Fruit fly (Drosophila melanogaster): Measurements from ENCODE around the gene Spn88Eb.

The Spn88Eb gene

dm6 chr3R:15222973-15223372 is 14.4 kb upstream of the Spn88Eb start, which contains the start of gene Polr2G:
Gene Polr2G (minus strand): TSS chr3R:15223180.
- TF ChIP-seq h (optimal IDR thresholded peaks at IDR 0.05): no peak
- no peak for TF ChIP-seq ttk (optimal IDR thresholded peaks at IDR 0.05)
- TF ChIP-seq psq (optimal IDR thresholded peaks at IDR 0.05): no peak
- TF ChIP-seq Sin3A (optimal IDR thresholded peaks at IDR 0.05): no peak
- TF ChIP-seq insv (optimal IDR thresholded peaks at IDR 0.05): no peak
- no peak for TF ChIP-seq Myc (optimal IDR thresholded peaks at IDR 0.05)

- TF ChIP-seq psq (optimal IDR thresholded peaks at IDR 0.05): no peak
- no peak for TF ChIP-seq Myc (optimal IDR thresholded peaks at IDR 0.05)
- TF ChIP-seq ttk (optimal IDR thresholded peaks at IDR 0.05): no peak
- TF ChIP-seq insv (optimal IDR thresholded peaks at IDR 0.05): no peak
Observed at dm6 chr3R:15218824-15219576, 10.4 kb upstream of the Spn88Eb start, which contains the start of the genes SIDL and CG12241. Gene SIDL (minus strand): TSS chr3R:15218874. Gene CG12241 (plus strand): TSS chr3R:15219256.

DNA sequence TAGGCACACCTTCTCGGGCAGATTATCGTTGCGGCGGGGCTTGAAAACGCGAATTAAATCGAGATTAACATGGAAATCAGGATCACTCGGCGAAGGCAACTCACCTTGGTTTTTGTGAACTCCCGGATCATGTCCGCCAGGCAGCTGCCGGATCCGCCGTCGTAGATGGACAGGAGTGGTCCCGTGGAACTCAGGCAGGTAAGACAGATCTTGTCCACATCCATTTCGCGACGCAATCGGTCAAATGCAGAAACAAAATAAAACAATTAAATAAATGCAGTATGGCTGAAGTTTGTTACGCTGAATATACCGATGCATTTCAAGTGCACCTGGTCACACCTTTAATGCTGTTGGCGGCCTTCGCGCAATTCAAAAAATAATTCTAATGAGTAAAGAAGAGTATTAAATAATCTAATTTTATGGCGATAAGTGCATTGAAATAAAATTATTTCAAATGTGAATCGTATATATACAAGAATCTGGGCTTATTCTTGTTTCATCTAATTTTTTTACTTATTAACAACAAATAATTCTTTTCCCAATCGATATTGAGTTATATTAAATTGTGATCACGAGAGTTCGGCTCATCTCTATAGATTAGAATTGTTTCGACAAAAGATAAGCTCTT is 4.9 kb upstream of the Spn88Eb start, which contains the start of the genes CG6654 and CG4210:
Gene CG6654, minus strand, starts transcription at position 297 of the 628 bp plus-strand sequence.
Gene CG4210, plus strand, starts transcription at position 613 of the 628 bp plus-strand sequence.
- TF ChIP-seq psq (optimal IDR thresholded peaks at IDR 0.05) (no peak), Myc (optimal IDR thresholded peaks at IDR 0.05) (no peak), ttk (optimal IDR thresholded peaks at IDR 0.05) (no peak), h (optimal IDR thresholded peaks at IDR 0.05) (no peak), Sin3A (optimal IDR thresholded peaks at IDR 0.05) (no peak), insv (optimal IDR thresholded peaks at IDR 0.05) (no peak)

DNA sequence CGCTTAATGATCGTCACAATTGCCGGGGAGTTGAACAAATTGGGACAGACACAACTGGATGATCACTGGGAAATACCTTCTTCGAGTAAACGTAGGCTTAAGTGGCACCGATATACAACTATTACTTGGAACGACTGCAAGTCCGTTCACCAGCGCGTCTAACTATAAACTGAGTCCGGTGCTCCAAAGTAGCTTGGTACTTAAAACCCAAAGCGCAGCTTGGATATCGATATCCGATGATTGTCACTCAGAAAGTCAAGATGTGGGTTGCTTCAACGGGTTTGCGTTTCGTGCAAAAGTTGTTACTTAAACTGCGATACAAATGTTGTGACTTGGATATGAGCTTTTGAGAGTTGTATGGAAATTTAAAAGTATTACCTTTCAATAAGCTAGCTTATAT is 2.3 kb downstream of the Spn88Eb start, which contains the start of gene Spn88Ea:
Gene Spn88Ea, minus strand, starts transcription at position 175 of the 400 bp plus-strand sequence.
- TF ChIP-seq insv (optimal IDR thresholded peaks at IDR 0.05): no peak
- TF ChIP-seq ttk (optimal IDR thresholded peaks at IDR 0.05): no peak
- TF ChIP-seq Myc (optimal IDR thresholded peaks at IDR 0.05): no peak
- no peak for TF ChIP-seq Sin3A (optimal IDR thresholded peaks at IDR 0.05)
- TF ChIP-seq psq (optimal IDR thresholded peaks at IDR 0.05): no peak
- no peak for TF ChIP-seq h (optimal IDR thresholded peaks at IDR 0.05)

- TF ChIP-seq insv (optimal IDR thresholded peaks at IDR 0.05) (no peak), Myc (optimal IDR thresholded peaks at IDR 0.05) (no peak), Sin3A (optimal IDR thresholded peaks at IDR 0.05) (no peak), h (optimal IDR thresholded peaks at IDR 0.05) (no peak), psq (optimal IDR thresholded peaks at IDR 0.05) (no peak), ttk (optimal IDR thresholded peaks at IDR 0.05) (no peak)
Observed at dm6 chr3R:15205223-15205622, 3.3 kb downstream of the Spn88Eb start.

dm6 chr3R:15198052-15198793 is 10.3 kb downstream of the Spn88Eb start:
- TF ChIP-seq Sin3A (optimal IDR thresholded peaks at IDR 0.05): no peak
- no peak for TF ChIP-seq h (optimal IDR thresholded peaks at IDR 0.05)
- no peak for TF ChIP-seq Myc (optimal IDR thresholded peaks at IDR 0.05)
- TF ChIP-seq ttk (optimal IDR thresholded peaks at IDR 0.05): no peak
- TF ChIP-seq insv (optimal IDR thresholded peaks at IDR 0.05): no peak
- TF ChIP-seq psq (optimal IDR thresholded peaks at IDR 0.05): no peak

DNA sequence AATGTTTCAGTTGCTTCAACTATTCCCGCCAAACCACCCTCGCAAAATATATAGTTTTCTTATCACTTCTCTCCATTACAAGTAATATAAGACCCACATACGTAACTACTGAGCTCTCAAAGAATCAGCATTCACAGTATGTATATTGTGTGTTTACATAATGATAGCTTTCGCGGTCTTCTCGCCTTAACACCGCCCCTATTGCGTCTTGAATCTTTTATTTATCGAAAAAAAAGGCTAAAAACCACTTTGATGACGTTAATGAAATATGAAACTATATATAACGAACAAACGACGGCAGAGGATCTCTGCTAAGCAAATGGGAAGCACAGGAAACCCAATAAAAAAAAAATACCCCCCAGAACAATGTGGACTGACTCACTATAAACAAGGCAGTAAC is 11.2 kb downstream of the Spn88Eb start:
- TF ChIP-seq Myc (optimal IDR thresholded peaks at IDR 0.05): no peak
- no peak for TF ChIP-seq insv (optimal IDR thresholded peaks at IDR 0.05)
- no peak for TF ChIP-seq h (optimal IDR thresholded peaks at IDR 0.05)
- no peak for TF ChIP-seq Sin3A (optimal IDR thresholded peaks at IDR 0.05)
- no peak for TF ChIP-seq ttk (optimal IDR thresholded peaks at IDR 0.05)
- TF ChIP-seq psq (optimal IDR thresholded peaks at IDR 0.05): no peak

DNA sequence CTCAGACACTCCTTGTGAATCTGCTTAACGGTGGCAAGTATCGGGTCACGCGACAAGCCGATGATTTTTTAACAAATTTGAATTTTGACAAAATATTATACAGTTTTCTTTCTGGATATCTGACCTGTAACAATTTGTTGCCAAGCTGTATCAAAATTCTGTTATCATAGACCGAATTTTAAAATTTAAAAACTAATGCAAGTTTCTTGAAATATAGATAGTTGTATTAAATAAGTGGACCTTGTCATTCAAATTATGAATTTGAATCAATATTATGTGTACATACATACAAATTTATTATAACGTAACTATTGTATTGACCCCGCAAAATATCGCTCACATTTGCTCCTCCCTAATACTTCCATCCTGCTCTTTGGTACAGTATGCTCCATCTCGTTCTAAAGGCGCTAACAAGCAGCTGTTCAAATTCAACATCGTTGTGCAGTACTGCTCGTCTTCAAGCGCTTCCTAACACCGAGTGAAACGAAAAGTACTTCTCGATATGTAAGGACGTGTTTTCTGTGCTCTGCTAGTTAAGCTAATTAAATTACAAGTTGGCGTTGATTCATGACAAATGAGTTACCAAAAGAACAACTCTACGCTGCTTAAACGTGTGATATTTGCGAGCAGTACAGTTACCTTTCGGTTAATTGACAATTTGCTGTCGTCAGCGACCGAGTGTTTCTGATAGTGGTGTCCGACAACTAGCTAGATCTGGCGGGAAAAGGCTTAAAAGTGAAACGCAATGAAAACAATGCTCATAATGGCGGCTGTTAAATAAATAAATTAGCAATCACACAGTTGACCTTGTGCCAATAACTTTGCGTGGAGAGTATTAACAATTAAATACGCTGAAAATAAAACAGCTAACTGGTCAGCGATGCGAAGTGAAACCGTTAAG is 12.2 kb downstream of the Spn88Eb start, which contains the start of the genes Kpc1 and CG42542:
Gene Kpc1, minus strand, starts transcription at position 77 of the 901 bp plus-strand sequence.
Gene CG42542, plus strand, starts transcription at position 465 of the 901 bp plus-strand sequence.
- no peak for TF ChIP-seq psq (optimal IDR thresholded peaks at IDR 0.05)
- TF ChIP-seq Myc (optimal IDR thresholded peaks at IDR 0.05): no peak
- TF ChIP-seq Sin3A (optimal IDR thresholded peaks at IDR 0.05): no peak
- no peak for TF ChIP-seq insv (optimal IDR thresholded peaks at IDR 0.05)
- TF ChIP-seq h (optimal IDR thresholded peaks at IDR 0.05): no peak
- no peak for TF ChIP-seq ttk (optimal IDR thresholded peaks at IDR 0.05)

dm6 chr3R:15181467-15181866 is 27.1 kb downstream of the Spn88Eb start, which contains the start of gene Mf:
Gene Mf (minus strand): TSS chr3R:15181510.
- no peak for TF ChIP-seq psq (optimal IDR thresholded peaks at IDR 0.05)
- TF ChIP-seq ttk (optimal IDR thresholded peaks at IDR 0.05): no peak
- TF ChIP-seq Myc (optimal IDR thresholded peaks at IDR 0.05): no peak
- no peak for TF ChIP-seq h (optimal IDR thresholded peaks at IDR 0.05)
- TF ChIP-seq insv (optimal IDR thresholded peaks at IDR 0.05): no peak
- no peak for TF ChIP-seq Sin3A (optimal IDR thresholded peaks at IDR 0.05)

- TF ChIP-seq Myc (optimal IDR thresholded peaks at IDR 0.05) (no peak), psq (optimal IDR thresholded peaks at IDR 0.05) (no peak), h (optimal IDR thresholded peaks at IDR 0.05) (no peak), Sin3A (optimal IDR thresholded peaks at IDR 0.05) (no peak), insv (optimal IDR thresholded peaks at IDR 0.05) (no peak), ttk (optimal IDR thresholded peaks at IDR 0.05) (no peak)
Observed at dm6 chr3R:15177230-15177629, 31.3 kb downstream of the Spn88Eb start.
